Worm (Caenorhabditis elegans) whole organism, mixed stage, embryonic: ENCODE measurements around the gene F39B3.7.

Experiments used
- M03D4.4 ChIP-seq: sonication (generic microtip); optimal IDR thresholded peaks from 2 replicates; lab custom pipeline; 2017; ENCODE audit warnings: mild to moderate bottlenecking, missing genetic modification characterization, missing compliant biosample characterization
- ceh-39 ChIP-seq: fragments of 150-350 bp; optimal IDR thresholded peaks from 2 replicates; lab custom pipeline; 2014; ENCODE audit warnings: missing biosample characterization, missing genetic modification characterization
- ceh-43 ChIP-seq: fragments of 200-800 bp; sonication (Bioruptor generic); optimal IDR thresholded peaks from 2 replicates; lab custom pipeline; 2018; ENCODE audit warnings: mild to moderate bottlenecking, missing genetic modification characterization, moderate library complexity, missing compliant biosample characterization
- ceh-83 ChIP-seq: fragments of 200-800 bp; sonication (Bioruptor generic); optimal IDR thresholded peaks from 2 replicates; lab custom pipeline; 2018; ENCODE audit warnings: mild to moderate bottlenecking, missing genetic modification characterization, missing compliant biosample characterization
- ces-1 ChIP-seq: fragments of 150-350 bp; optimal IDR thresholded peaks from 2 replicates; lab custom pipeline; 2014; ENCODE audit warnings: missing biosample characterization, missing genetic modification reagents, missing genetic modification characterization
- cnd-1 ChIP-seq: fragments of 200-800 bp; sonication (Bioruptor generic); optimal IDR thresholded peaks from 2 replicates; lab custom pipeline; 2018; ENCODE audit warnings: mild to moderate bottlenecking, missing genetic modification characterization, missing compliant biosample characterization
- drap-1 ChIP-seq: fragments of 200-800 bp; sonication (Bioruptor generic); optimal IDR thresholded peaks from 3 replicates; lab custom pipeline; 2018; ENCODE audit warnings: mild to moderate bottlenecking, missing genetic modification characterization, missing compliant biosample characterization
- elt-1 ChIP-seq: sonication (generic microtip); optimal IDR thresholded peaks from 2 replicates; lab custom pipeline; 2017; ENCODE audit warnings: missing genetic modification characterization, mild to moderate bottlenecking, missing compliant biosample characterization, antibody characterized with exemption, moderate library complexity, borderline replicate concordance; ENCODE audit not compliant: insufficient read depth
- elt-3 ChIP-seq: fragments of 150-350 bp; optimal IDR thresholded peaks from 2 replicates; lab custom pipeline; 2014; ENCODE audit warnings: missing biosample characterization, missing genetic modification characterization
- flh-1 ChIP-seq: fragments of 200-800 bp; sonication (Bioruptor generic); optimal IDR thresholded peaks from 2 replicates; lab custom pipeline; 2018; ENCODE audit warnings: mild to moderate bottlenecking, missing genetic modification characterization, moderate library complexity, missing compliant biosample characterization
- ham-2 ChIP-seq: fragments of 200-800 bp; sonication (Bioruptor generic); optimal IDR thresholded peaks from 2 replicates; lab custom pipeline; 2018; ENCODE audit warnings: mild to moderate bottlenecking, missing genetic modification characterization, missing compliant biosample characterization
- hlh-1 ChIP-seq: fragments of 150-350 bp; optimal IDR thresholded peaks from 2 replicates; lab custom pipeline; 2014; ENCODE audit warnings: missing biosample characterization, missing genetic modification reagents, missing genetic modification characterization
- lin-13 ChIP-seq: fragments of 150-350 bp; optimal IDR thresholded peaks from 2 replicates; lab custom pipeline; 2014; ENCODE audit warnings: missing biosample characterization, missing genetic modification characterization
- mab-5 ChIP-seq: fragments of 150-350 bp; optimal IDR thresholded peaks from 2 replicates; lab custom pipeline; 2014; ENCODE audit warnings: missing biosample characterization, missing genetic modification characterization
- mep-1 ChIP-seq: fragments of 150-350 bp; optimal IDR thresholded peaks from 2 replicates; lab custom pipeline; 2017; ENCODE audit warnings: missing biosample characterization, missing genetic modification reagents, missing genetic modification characterization, inconsistent platforms
- mls-2 ChIP-seq: sonication (generic microtip); optimal IDR thresholded peaks from 2 replicates; lab custom pipeline; 2016; ENCODE audit warnings: mild to moderate bottlenecking, missing genetic modification characterization, moderate library complexity, missing compliant biosample characterization
- nhr-237 ChIP-seq: fragments of 150-350 bp; optimal IDR thresholded peaks from 2 replicates; lab custom pipeline; 2014; ENCODE audit warnings: missing biosample characterization, missing genetic modification characterization
- nhr-28 ChIP-seq: fragments of 150-350 bp; optimal IDR thresholded peaks from 2 replicates; lab custom pipeline; 2014; ENCODE audit warnings: missing biosample characterization, missing genetic modification characterization
- pha-4 ChIP-seq: fragments of 150-350 bp; optimal IDR thresholded peaks from 2 replicates; lab custom pipeline; 2018; ENCODE audit warnings: missing biosample characterization, missing genetic modification reagents, missing genetic modification characterization
- sem-2 ChIP-seq: fragments of 200-800 bp; sonication (Bioruptor generic); optimal IDR thresholded peaks from 2 replicates; lab custom pipeline; 2018; ENCODE audit warnings: mild to moderate bottlenecking, missing genetic modification characterization, missing compliant biosample characterization
- snpc-4 ChIP-seq: fragments of 150-350 bp; optimal IDR thresholded peaks from 2 replicates; lab custom pipeline; 2014; ENCODE audit warnings: missing biosample characterization, missing genetic modification characterization
- sptf-1 ChIP-seq: sonication (generic microtip); optimal IDR thresholded peaks from 2 replicates; lab custom pipeline; 2017; ENCODE audit warnings: mild to moderate bottlenecking, missing genetic modification characterization, moderate library complexity, missing compliant biosample characterization
- tbx-8 ChIP-seq: fragments of 200-800 bp; sonication (Bioruptor generic); optimal IDR thresholded peaks from 2 replicates; lab custom pipeline; 2018; ENCODE audit warnings: mild to moderate bottlenecking, missing genetic modification characterization, moderate library complexity, missing compliant biosample characterization
- unc-120 ChIP-seq: sonication (generic microtip); optimal IDR thresholded peaks from 2 replicates; lab custom pipeline; 2017; ENCODE audit warnings: missing genetic modification characterization, missing compliant biosample characterization; ENCODE audit not compliant: poor library complexity, severe bottlenecking
- unc-39 ChIP-seq: fragments of 150-350 bp; optimal IDR thresholded peaks from 2 replicates; lab custom pipeline; 2014; ENCODE audit warnings: missing biosample characterization, missing genetic modification characterization
- unc-62 ChIP-seq: fragments of 150-350 bp; optimal IDR thresholded peaks from 2 replicates; lab custom pipeline; 2014; ENCODE audit warnings: missing biosample characterization, missing genetic modification reagents, missing genetic modification characterization
- zip-8 ChIP-seq: fragments of 150-350 bp; optimal IDR thresholded peaks from 2 replicates; lab custom pipeline; 2014; ENCODE audit warnings: missing biosample characterization, missing genetic modification characterization
- ztf-11 ChIP-seq: fragments of 150-350 bp; optimal IDR thresholded peaks from 2 replicates; lab custom pipeline; 2014; ENCODE audit warnings: missing biosample characterization, missing genetic modification characterization

The F39B3.7 gene

DNA sequence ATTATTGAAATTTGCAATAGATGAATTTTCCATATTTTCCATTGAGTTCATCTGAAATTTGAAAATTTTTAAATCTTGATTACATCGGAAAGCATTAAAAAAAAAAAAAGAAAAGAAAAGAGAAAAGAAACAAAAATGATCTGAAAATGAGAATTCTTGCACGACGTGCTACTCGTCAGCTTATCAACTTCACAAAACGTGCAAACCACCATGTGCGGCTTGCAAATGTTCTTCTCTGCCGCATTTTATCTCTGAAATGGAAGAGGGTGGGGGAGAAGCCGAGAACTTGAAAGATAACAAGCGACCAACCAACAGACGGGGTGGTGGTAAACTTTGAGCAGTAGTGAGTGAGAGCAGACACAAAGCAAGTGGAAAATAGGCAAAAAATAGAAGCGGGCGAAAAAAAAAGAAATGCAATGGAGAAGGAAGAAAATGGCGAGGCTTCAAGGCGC lies 33.2 kb downstream of the F39B3.7 start, which contains the start of gene F31A3.3:
Gene F31A3.3 (minus strand): TSS at position 51 of the 452 bp plus-strand sequence.
- TF ChIP-seq ces-1 = no peak
- no peak for TF ChIP-seq M03D4.4 (tag; lab: Kevin White, UChicago)
- TF ChIP-seq mab-5 = no peak
- no peak for TF ChIP-seq elt-1
- no peak for TF ChIP-seq snpc-4 (tag; lab: Kevin White, UChicago)
- TF ChIP-seq unc-120 (tag; lab: Kevin White, UChicago) = no peak
- TF ChIP-seq ham-2 (GFP tag; lab: Kevin White, UChicago) = no peak
- TF ChIP-seq zip-8 (tag; lab: Kevin White, UChicago) = no peak
- TF ChIP-seq lin-13 (tag; lab: Kevin White, UChicago) = no peak
- no peak for TF ChIP-seq elt-3
- TF ChIP-seq unc-39 (tag; lab: Kevin White, UChicago) = no peak
- TF ChIP-seq sptf-1 (tag; lab: Kevin White, UChicago) = no peak
- TF ChIP-seq nhr-28 = no peak
- TF ChIP-seq ceh-83 (GFP tag; lab: Kevin White, UChicago) = no peak
- TF ChIP-seq mep-1 (tag; lab: Kevin White, UChicago) = no peak
- TF ChIP-seq, all 35 proteins: peak for 0

DNA sequence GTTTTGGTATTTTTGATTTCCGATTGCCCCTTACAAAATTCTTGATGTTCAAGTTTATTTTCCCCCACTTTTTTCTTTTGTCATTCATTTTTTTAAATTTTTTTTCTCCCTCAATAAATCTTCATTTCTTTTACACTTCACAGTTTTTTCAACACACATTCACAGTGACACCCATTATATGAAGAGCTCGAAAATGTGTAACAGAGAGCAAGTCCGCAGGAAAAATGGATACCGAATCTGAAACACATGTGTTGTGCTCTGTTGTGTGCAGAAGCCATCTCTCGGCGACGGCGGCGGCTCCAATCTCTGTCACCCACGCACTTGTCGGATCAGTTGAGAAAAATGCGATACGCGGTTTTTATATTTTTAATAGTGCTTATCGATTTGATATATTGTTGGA lies 39.2 kb downstream of the F39B3.7 start, which contains the start of gene sup-10:
Gene sup-10 (plus strand): TSS at position 277 of the 400 bp plus-strand sequence.
- TF ChIP-seq lin-13 (tag; lab: Kevin White, UChicago) (no peak), unc-62 (GFP tag; lab: Kevin White, UChicago) (peak; percentile 51), hlh-1 (peak; percentile 52), unc-120 (tag; lab: Kevin White, UChicago) (no peak)

DNA sequence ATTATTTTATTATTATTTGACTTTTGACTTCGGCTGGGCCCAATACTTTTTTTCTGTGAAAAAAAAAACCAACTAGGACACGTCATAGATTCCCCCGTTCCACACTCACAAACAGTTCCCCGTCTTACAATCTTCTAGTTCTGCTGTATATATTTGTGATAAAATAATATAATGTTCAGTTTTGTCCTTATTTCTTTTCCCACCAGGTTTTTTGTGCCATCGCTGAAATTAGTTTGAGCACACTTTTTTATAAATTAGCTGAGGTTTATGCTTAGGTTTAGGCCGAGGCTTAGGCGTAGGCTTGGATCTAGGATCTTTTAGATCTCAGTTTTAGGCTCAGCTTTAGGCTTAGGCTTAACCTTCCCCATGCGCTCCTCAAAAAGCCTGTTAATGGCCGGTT lies 39.9 kb downstream of the F39B3.7 start:
- TF ChIP-seq mls-2 (no peak), ceh-83 (GFP tag; lab: Kevin White, UChicago) (no peak), elt-1 (no peak), tbx-8 (no peak), sptf-1 (tag; lab: Kevin White, UChicago) (no peak), ham-2 (GFP tag; lab: Kevin White, UChicago) (no peak)

DNA sequence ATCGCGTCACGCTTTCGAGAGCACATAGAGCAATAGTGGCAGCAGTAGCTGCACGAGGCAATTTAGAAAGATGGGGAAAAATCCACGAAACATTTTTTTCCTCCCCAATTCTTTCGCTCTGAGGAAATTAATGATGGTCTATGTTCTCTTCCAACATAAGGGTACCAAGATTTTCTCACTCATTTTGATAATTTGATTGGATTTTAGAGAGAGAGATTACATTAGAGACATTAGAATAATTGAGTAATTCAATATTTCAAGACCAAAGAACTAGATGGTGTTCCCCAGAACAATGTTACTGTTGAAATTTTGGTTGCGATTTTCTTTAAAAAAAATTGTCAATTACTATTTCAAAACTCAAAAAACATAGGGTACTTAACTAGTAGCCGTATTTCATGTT lies 45.9 kb downstream of the F39B3.7 start:
- TF ChIP-seq flh-1 (GFP tag; lab: Kevin White, UChicago) (no peak), ces-1 (peak; percentile 69)

DNA sequence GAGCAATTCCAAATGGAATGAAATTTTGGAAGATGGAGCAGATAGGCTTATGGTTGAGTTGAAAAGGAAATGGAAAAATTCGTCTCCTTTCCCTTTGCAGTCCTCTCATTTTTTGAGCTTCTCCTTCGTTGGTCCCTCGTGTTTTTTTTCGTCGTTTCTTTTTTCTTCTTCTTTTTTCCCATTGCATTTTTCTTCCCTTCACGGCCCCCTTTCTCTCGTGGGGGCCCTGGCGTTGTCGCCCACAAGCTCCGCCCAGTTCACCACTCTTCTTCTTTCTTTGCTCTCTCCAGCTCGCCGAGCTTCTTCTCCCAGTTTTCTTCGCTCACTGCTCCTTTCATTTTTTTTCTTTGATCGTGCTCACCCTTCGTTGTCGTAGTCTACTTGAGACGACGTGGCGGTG lies 47.8 kb downstream of the F39B3.7 start:
- TF ChIP-seq pha-4 (tag; lab: Kevin White, UChicago) (no peak), sptf-1 (tag; lab: Kevin White, UChicago) (no peak), nhr-28 (no peak), ces-1 (peak; percentile 8), lin-13 (tag; lab: Kevin White, UChicago) (no peak), flh-1 (GFP tag; lab: Kevin White, UChicago) (no peak), unc-62 (GFP tag; lab: Kevin White, UChicago) (no peak), sem-2 (GFP tag; lab: Kevin White, UChicago) (no peak), nhr-237 (tag; lab: Kevin White, UChicago) (no peak), ham-2 (GFP tag; lab: Kevin White, UChicago) (no peak), elt-3 (no peak), M03D4.4 (tag; lab: Kevin White, UChicago) (peak; percentile 39), ceh-43 (GFP tag; lab: Kevin White, UChicago) (no peak), tbx-8 (no peak)
- TF ChIP-seq, all 35 proteins: peak for 2

DNA sequence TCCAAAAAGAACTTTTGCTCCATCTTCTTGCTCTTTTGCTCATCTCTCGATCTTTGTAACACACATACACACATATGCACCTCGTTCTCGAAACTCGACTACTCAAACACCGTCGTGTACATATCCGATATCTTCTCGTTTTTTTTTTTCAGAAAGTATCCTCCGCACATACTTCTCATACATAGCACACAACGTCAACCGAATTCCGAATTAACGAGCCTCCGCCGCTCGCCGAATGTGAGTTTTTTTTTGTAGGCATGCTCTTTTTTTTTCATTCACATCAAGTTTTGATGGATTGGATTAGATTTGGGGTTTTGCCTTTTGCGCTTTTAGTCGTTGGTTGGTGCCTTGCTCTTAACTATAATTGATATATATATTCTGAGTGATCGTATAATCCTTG lies 49.0 kb downstream of the F39B3.7 start:
- TF ChIP-seq ces-1 = no peak
- no peak for TF ChIP-seq mab-5
- TF ChIP-seq unc-62 (GFP tag; lab: Kevin White, UChicago) = no peak
- no peak for TF ChIP-seq ceh-39 (tag; lab: Kevin White, UChicago)
- no peak for TF ChIP-seq snpc-4 (tag; lab: Kevin White, UChicago)
- TF ChIP-seq sem-2 (GFP tag; lab: Kevin White, UChicago) = no peak

DNA sequence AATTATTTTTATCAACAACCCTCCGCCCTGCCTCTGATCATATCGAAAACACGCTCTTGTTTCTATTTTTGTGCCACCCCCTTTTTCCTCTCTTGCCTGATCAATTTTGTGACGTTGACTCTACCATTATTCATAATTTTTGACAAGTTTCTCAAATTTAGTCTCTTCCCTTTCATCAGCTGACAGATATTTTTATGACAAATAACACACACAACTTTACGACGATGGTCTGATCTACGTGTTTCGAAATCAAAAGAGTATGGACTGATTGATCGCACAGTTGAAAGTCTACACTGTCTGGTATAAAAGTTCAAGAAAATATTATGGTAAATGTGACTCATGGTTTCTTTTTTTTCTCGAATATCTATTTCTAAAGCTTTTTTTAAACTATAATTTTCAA lies 49.4 kb downstream of the F39B3.7 start:
- no peak for TF ChIP-seq mep-1 (tag; lab: Kevin White, UChicago)
- TF ChIP-seq nhr-237 (tag; lab: Kevin White, UChicago) = no peak
- no peak for TF ChIP-seq ceh-39 (tag; lab: Kevin White, UChicago)
- TF ChIP-seq ces-1 = no peak
- TF ChIP-seq cnd-1 = no peak
- TF ChIP-seq ztf-11 = no peak
- TF ChIP-seq drap-1 = no peak
- TF ChIP-seq sem-2 (GFP tag; lab: Kevin White, UChicago) = no peak
